Worm (Caenorhabditis elegans): Measurements from ENCODE around the gene atrn-1.

DNA sequence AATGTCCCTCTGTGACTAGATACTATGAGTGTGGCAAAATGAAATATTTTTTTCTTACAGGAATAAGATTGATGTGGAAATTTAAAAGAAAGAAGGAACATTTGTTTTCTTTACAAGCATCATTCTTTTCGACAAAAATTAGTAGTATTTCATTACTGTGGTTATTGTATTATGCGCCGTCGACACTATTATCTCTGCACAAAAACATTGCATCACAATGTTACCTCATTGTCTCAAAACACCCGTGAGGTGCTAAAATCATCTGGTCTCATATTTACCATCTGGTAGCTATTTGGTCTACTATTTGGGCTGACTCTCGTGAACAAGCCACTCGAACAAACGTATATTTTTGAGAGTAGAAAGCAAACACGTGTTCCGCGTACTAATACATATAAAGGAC, 48.2 kb downstream of the atrn-1 start:
- no peak for TF ChIP-seq flt-1 (GFP tag; IDR thresholded peaks at IDR 0.05)
- no peak for TF ChIP-seq klf-2 (GFP tag; conservative IDR thresholded peaks at IDR 0.05)
- no peak for TF ChIP-seq ref-1 (GFP tag; conservative IDR thresholded peaks at IDR 0.05)
- no peak for TF ChIP-seq cog-1 (tag; optimal IDR thresholded peaks at IDR 0.05)
- TF ChIP-seq med-1 (GFP tag; optimal IDR thresholded peaks at IDR 0.05; ENCODE audit: insufficient read depth) = no peak
- no peak for TF ChIP-seq ztf-29 (GFP tag; IDR thresholded peaks at IDR 0.05)
- no peak for TF ChIP-seq ztf-23 (GFP tag; IDR thresholded peaks at IDR 0.05)
- TF ChIP-seq tab-1 (GFP tag; IDR thresholded peaks at IDR 0.05) = no peak
